In genomic region chrX:7691947-7692739, dm6 we compare ENCODE assay signal across 5 fruit fly cellular contexts.
TF ChIP-seq lines count a peak whose summit lies in the region.

No protein-coding gene starts in this region.

TF ChIP-seq in whole organism, adult, 20 proteins besides CTCF, POLR2A, EP300 and RAD21 (continued from another document):
- TF ChIP-seq cic (GFP tag; optimal IDR thresholded peaks at IDR 0.05; lab: Kevin White, UChicago) (peak; percentile 19), CG5204 (GFP tag; optimal IDR thresholded peaks at IDR 0.05; lab: Kevin White, UChicago) (peak; percentile 40)

TF ChIP-seq in whole organism, embryonic, 481 proteins besides CTCF, POLR2A, EP300 and RAD21 (continued from another document and continues in another):
- TF ChIP-seq sd (tag; optimal IDR thresholded peaks at IDR 0.05; lab: Kevin White, UChicago) (peak; percentile 78), gem (tag; optimal IDR thresholded peaks at IDR 0.05; lab: Kevin White, UChicago) (peak; percentile 88), CG15073 (GFP tag; optimal IDR thresholded peaks at IDR 0.05; lab: Kevin White, UChicago) (no peak), scrt (GFP tag; optimal IDR thresholded peaks at IDR 0.05; lab: Kevin White, UChicago) (peak; percentile 54), mam (GFP tag; optimal IDR thresholded peaks at IDR 0.05; lab: Kevin White, UChicago) (peak; percentile 72), Hr3 (GFP tag; optimal IDR thresholded peaks at IDR 0.05; lab: Kevin White, UChicago) (peak; percentile 64), CG10565 (GFP tag; optimal IDR thresholded peaks at IDR 0.05; lab: Kevin White, UChicago) (no peak), CG10274 (GFP tag; optimal IDR thresholded peaks at IDR 0.05; lab: Kevin White, UChicago) (peak; percentile 31), CG14965 (GFP tag; optimal IDR thresholded peaks at IDR 0.05; lab: Kevin White, UChicago; ENCODE audit: borderline replicate concordance) (no peak), toy (GFP tag; IDR thresholded peaks at IDR 0.05; lab: Robert Waterston, UW) (no peak), gce (GFP tag; IDR thresholded peaks at IDR 0.05; lab: Robert Waterston, UW) (no peak), Aef1 (GFP tag; IDR thresholded peaks at IDR 0.05; lab: Robert Waterston, UW) (peak; percentile 65), sens-2 (GFP tag; IDR thresholded peaks at IDR 0.05; lab: Robert Waterston, UW) (no peak), Lim3 (GFP tag; IDR thresholded peaks at IDR 0.05; lab: Robert Waterston, UW) (no peak), wek (GFP tag; optimal IDR thresholded peaks at IDR 0.05; lab: Kevin White, UChicago) (no peak), CG12769 (tag; optimal IDR thresholded peaks at IDR 0.05; lab: Kevin White, UChicago) (peak; percentile 42), Chrac-16 (GFP tag; optimal IDR thresholded peaks at IDR 0.05; lab: Kevin White, UChicago) (peak; percentile 53), CG13894 (tag; optimal IDR thresholded peaks at IDR 0.05; lab: Kevin White, UChicago) (peak; percentile 46), Dref (GFP tag; IDR thresholded peaks at IDR 0.05; lab: Robert Waterston, UW) (no peak), nom (GFP tag; optimal IDR thresholded peaks at IDR 0.05; lab: Kevin White, UChicago) (peak; percentile 97), CG12659 (GFP tag; optimal IDR thresholded peaks at IDR 0.05; lab: Kevin White, UChicago) (peak; percentile 77), ara (GFP tag; IDR thresholded peaks at IDR 0.05; lab: Robert Waterston, UW) (no peak), zfh2 (GFP tag; optimal IDR thresholded peaks at IDR 0.05; lab: Kevin White, UChicago) (peak; percentile 67), pita (GFP tag; optimal IDR thresholded peaks at IDR 0.05; lab: Kevin White, UChicago) (no peak), Max (GFP tag; optimal IDR thresholded peaks at IDR 0.05; lab: Kevin White, UChicago) (peak; percentile 77), CHES-1-like (GFP tag; optimal IDR thresholded peaks at IDR 0.05; lab: Kevin White, UChicago) (peak; percentile 95), dan (GFP tag; IDR thresholded peaks at IDR 0.05; lab: Robert Waterston, UW) (no peak), fd96Cb (tag; optimal IDR thresholded peaks at IDR 0.05; lab: Kevin White, UChicago) (peak; percentile 59), Nf-YC (tag; optimal IDR thresholded peaks at IDR 0.05; lab: Kevin White, UChicago) (peak; percentile 55), CG3726 (GFP tag; IDR thresholded peaks at IDR 0.05; lab: Robert Waterston, UW) (peak; percentile 59; the same call in 1 of the 3 replicates), Ssrp (tag; optimal IDR thresholded peaks at IDR 0.05; lab: Kevin White, UChicago) (peak; percentile 37), Meics (GFP tag; optimal IDR thresholded peaks at IDR 0.05; lab: Kevin White, UChicago) (peak; percentile 88), CG11247 (GFP tag; IDR thresholded peaks at IDR 0.05; lab: Robert Waterston, UW) (peak; percentile 15; the same call in 1 of the 2 replicates)

TF ChIP-seq in whole organism, prepupa, 60 proteins besides CTCF, POLR2A, EP300 and RAD21 (continued from another document and continues in another):
- peak; percentile 90 for TF ChIP-seq CG16779 (tag; optimal IDR thresholded peaks at IDR 0.05; lab: Kevin White, UChicago)
- TF ChIP-seq CG11294 (GFP tag; IDR thresholded peaks at IDR 0.05; lab: Robert Waterston, UW) = peak; percentile 26; the same call in 1 of the 2 replicates
- TF ChIP-seq CG31627 (GFP tag; optimal IDR thresholded peaks at IDR 0.05; lab: Kevin White, UChicago) = peak; percentile 82
- peak; percentile 96 for TF ChIP-seq Eip78C (GFP tag; lab: Kevin White, UChicago)
- peak; percentile 79 for TF ChIP-seq Ets21C (GFP tag; optimal IDR thresholded peaks at IDR 0.05; lab: Kevin White, UChicago)
- peak; percentile 34 for TF ChIP-seq CG6854 (GFP tag; optimal IDR thresholded peaks at IDR 0.05; lab: Kevin White, UChicago)
- TF ChIP-seq Hr4 (GFP tag; optimal IDR thresholded peaks at IDR 0.05; lab: Kevin White, UChicago) = peak; percentile 77
- peak; percentile 78; the same call in 2 of the 3 replicates for TF ChIP-seq CG6163 (GFP tag; IDR thresholded peaks at IDR 0.05; lab: Robert Waterston, UW)
- peak; percentile 95 for TF ChIP-seq CG6276 (GFP tag; optimal IDR thresholded peaks at IDR 0.05; lab: Kevin White, UChicago)
- peak; percentile 85 for TF ChIP-seq net (GFP tag; optimal IDR thresholded peaks at IDR 0.05; lab: Kevin White, UChicago)
- peak; percentile 88 for TF ChIP-seq CG15336 (GFP tag; IDR thresholded peaks at IDR 0.05; lab: Robert Waterston, UW)
- peak; percentile 82 for TF ChIP-seq CG8319 (GFP tag; optimal IDR thresholded peaks at IDR 0.05; lab: Kevin White, UChicago)
- peak; percentile 87 for TF ChIP-seq pdm3 (GFP tag; optimal IDR thresholded peaks at IDR 0.05; lab: Kevin White, UChicago)
- TF ChIP-seq dac (GFP tag; optimal IDR thresholded peaks at IDR 0.05; lab: Kevin White, UChicago) = peak; percentile 64
- peak; percentile 86 for TF ChIP-seq Hr39 (GFP tag; optimal IDR thresholded peaks at IDR 0.05; lab: Kevin White, UChicago)
- TF ChIP-seq Met (GFP tag; optimal IDR thresholded peaks at IDR 0.05; lab: Kevin White, UChicago) = peak; percentile 93
- peak; percentile 64 for TF ChIP-seq Gug (GFP tag; IDR thresholded peaks at IDR 0.05; lab: Robert Waterston, UW)
- TF ChIP-seq CG1621 (tag; optimal IDR thresholded peaks at IDR 0.05; lab: Kevin White, UChicago) = peak; percentile 78
- peak; percentile 80 for TF ChIP-seq cyc (GFP tag; optimal IDR thresholded peaks at IDR 0.05; lab: Kevin White, UChicago)
- peak; percentile 89 for TF ChIP-seq topi (GFP tag; optimal IDR thresholded peaks at IDR 0.05; lab: Kevin White, UChicago)
- peak; percentile 96 for TF ChIP-seq svp (GFP tag; lab: Kevin White, UChicago)
- peak; percentile 86 for TF ChIP-seq CG10669 (GFP tag; optimal IDR thresholded peaks at IDR 0.05; lab: Kevin White, UChicago)
- TF ChIP-seq CG6808 (GFP tag; optimal IDR thresholded peaks at IDR 0.05; lab: Kevin White, UChicago) = peak; percentile 95
- TF ChIP-seq CG4318 (GFP tag; optimal IDR thresholded peaks at IDR 0.05; lab: Kevin White, UChicago) = peak; percentile 76
- peak; percentile 70 for TF ChIP-seq Sox15 (GFP tag; optimal IDR thresholded peaks at IDR 0.05; lab: Kevin White, UChicago)
- peak; percentile 87 for TF ChIP-seq Sox102F (GFP tag; optimal IDR thresholded peaks at IDR 0.05; lab: Kevin White, UChicago)
- peak; percentile 90 for TF ChIP-seq CG32006 (GFP tag; optimal IDR thresholded peaks at IDR 0.05; lab: Kevin White, UChicago)
- TF ChIP-seq Blimp-1 (GFP tag; optimal IDR thresholded peaks at IDR 0.05; lab: Kevin White, UChicago) = peak; percentile 70
- peak; percentile 65 for TF ChIP-seq CG7368 (GFP tag; optimal IDR thresholded peaks at IDR 0.05; lab: Kevin White, UChicago)
- TF ChIP-seq achi (GFP tag; optimal IDR thresholded peaks at IDR 0.05; lab: Kevin White, UChicago) = peak; percentile 81
- peak; percentile 86 for TF ChIP-seq spab (GFP tag; optimal IDR thresholded peaks at IDR 0.05; lab: Kevin White, UChicago)
- peak; percentile 90 for TF ChIP-seq dsx (GFP tag; optimal IDR thresholded peaks at IDR 0.05; lab: Kevin White, UChicago; ENCODE audit: poor library complexity, severe bottlenecking)
- TF ChIP-seq lz (GFP tag; optimal IDR thresholded peaks at IDR 0.05; lab: Kevin White, UChicago) = peak; percentile 86

TF ChIP-seq in whole organism, pupa, 21 proteins besides CTCF, POLR2A, EP300 and RAD21 (continued from another document):
- TF ChIP-seq CG4496 (GFP tag; IDR thresholded peaks at IDR 0.05; lab: Robert Waterston, UW) (peak; percentile 82; the same call in 2 of the 3 replicates), EcR (GFP tag; optimal IDR thresholded peaks at IDR 0.05; lab: Kevin White, UChicago) (peak; percentile 1)
TF ChIP-seq in whole organism, pupa: peak in this region for 19.

TF ChIP-seq in whole organism, wandering third instar larva, 38 proteins besides CTCF, POLR2A, EP300 and RAD21 (continued from another document):
- TF ChIP-seq usp (GFP tag; optimal IDR thresholded peaks at IDR 0.05; lab: Kevin White, UChicago) = no peak
- no peak for TF ChIP-seq Myc (optimal IDR thresholded peaks at IDR 0.05; lab: Kevin White, UChicago)
- TF ChIP-seq pan (optimal IDR thresholded peaks at IDR 0.05; lab: Kevin White, UChicago) = no peak
- TF ChIP-seq OdsH (GFP tag; optimal IDR thresholded peaks at IDR 0.05; lab: Kevin White, UChicago) = peak; percentile 86
- TF ChIP-seq Vsx2 (GFP tag; optimal IDR thresholded peaks at IDR 0.05; lab: Kevin White, UChicago; ENCODE audit: partially characterized antibody) = peak; percentile 33
- TF ChIP-seq CrebA (GFP tag; optimal IDR thresholded peaks at IDR 0.05; lab: Kevin White, UChicago; ENCODE audit: borderline replicate concordance) = peak; percentile 88
- TF ChIP-seq woc (GFP tag; optimal IDR thresholded peaks at IDR 0.05; lab: Kevin White, UChicago) = peak; percentile 79
- peak; percentile 50 for TF ChIP-seq CG9705 (GFP tag; optimal IDR thresholded peaks at IDR 0.05; lab: Kevin White, UChicago)
- TF ChIP-seq CG32264 (GFP tag; optimal IDR thresholded peaks at IDR 0.05; lab: Kevin White, UChicago) = peak; percentile 50
- no peak for TF ChIP-seq Abd-B (GFP tag; optimal IDR thresholded peaks at IDR 0.05; lab: Kevin White, UChicago)
- peak; percentile 72 for TF ChIP-seq sage (GFP tag; optimal IDR thresholded peaks at IDR 0.05; lab: Kevin White, UChicago)
- TF ChIP-seq rgr (GFP tag; optimal IDR thresholded peaks at IDR 0.05; lab: Kevin White, UChicago) = peak; percentile 89
- TF ChIP-seq fru (GFP tag; optimal IDR thresholded peaks at IDR 0.05; lab: Kevin White, UChicago) = peak; percentile 87
- TF ChIP-seq GATAd (GFP tag; optimal IDR thresholded peaks at IDR 0.05; lab: Kevin White, UChicago) = no peak
- peak; percentile 83 for TF ChIP-seq br (GFP tag; optimal IDR thresholded peaks at IDR 0.05; lab: Kevin White, UChicago)
- peak; percentile 87 for TF ChIP-seq psq (GFP tag; optimal IDR thresholded peaks at IDR 0.05; lab: Kevin White, UChicago)
- TF ChIP-seq Hr78 (GFP tag; optimal IDR thresholded peaks at IDR 0.05; lab: Kevin White, UChicago) = no peak
TF ChIP-seq in whole organism, wandering third instar larva: peak in this region for 26.
